Worm (Caenorhabditis elegans) whole organism, L2 larva: ENCODE data around the gene ani-2.

Source experiments
- F13H6.1 ChIP-seq: sonication (generic microtip); optimal IDR thresholded peaks from 2 replicates; lab custom pipeline; 2016; ENCODE audit warnings: missing genetic modification characterization, missing compliant biosample characterization
- aly-2 ChIP-seq: fragments of 150-350 bp; optimal IDR thresholded peaks from 2 replicates; lab custom pipeline; 2014; ENCODE audit warnings: missing biosample characterization, missing genetic modification characterization
- ama-1 ChIP-seq: fragments of 150-350 bp; optimal IDR thresholded peaks from 2 replicates; lab custom pipeline; 2018; ENCODE audit warnings: inconsistent platforms
- egl-27 ChIP-seq: sonication (generic microtip); optimal IDR thresholded peaks from 3 replicates; lab custom pipeline; 2017; ENCODE audit warnings: missing biosample characterization, missing genetic modification reagents, missing genetic modification characterization
- elt-3 ChIP-seq: sonication (generic microtip); optimal IDR thresholded peaks from 2 replicates; lab custom pipeline; 2017; ENCODE audit warnings: missing biosample characterization, missing genetic modification characterization
- snpc-4 ChIP-seq: fragments of 150-350 bp; optimal IDR thresholded peaks from 2 replicates; lab custom pipeline; 2014; ENCODE audit warnings: missing biosample characterization, missing genetic modification characterization

- no peak for TF ChIP-seq egl-27
- no peak for TF ChIP-seq ama-1 (lab: Kevin White, UChicago)
- no peak for TF ChIP-seq aly-2
- TF ChIP-seq snpc-4 (tag; lab: Kevin White, UChicago), result no peak
- no peak for TF ChIP-seq F13H6.1
- TF ChIP-seq elt-3 (tag; lab: Kevin White, UChicago), result no peak
These were observed 28.9 kb upstream of the ani-2 start for ce11 chrII:6394037-6394436.
